Worm (Caenorhabditis elegans): ENCODE results near the gene ubc-24.

DNA sequence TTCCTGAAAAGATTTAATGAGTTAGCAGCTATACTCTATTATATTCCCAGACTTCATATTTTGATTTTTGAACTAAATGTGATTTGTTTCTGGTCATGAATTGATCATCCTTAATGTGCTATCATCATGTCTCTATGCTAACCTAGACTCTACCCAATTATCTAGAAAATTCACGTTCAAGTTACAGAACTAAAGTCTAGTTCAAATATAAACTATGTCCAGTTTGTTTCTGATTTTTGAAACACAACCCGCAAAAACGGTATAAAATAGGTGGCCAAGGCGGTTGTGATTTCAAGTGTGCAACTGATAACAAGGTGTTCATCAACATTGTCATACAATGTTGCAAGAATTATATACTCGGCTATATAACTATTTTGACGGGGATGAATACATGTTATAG is 14.7 kb upstream of the ubc-24 start, which contains the start of gene F49E12.10:
- no peak for TF ChIP-seq pha-4 (tag; optimal IDR thresholded peaks at IDR 0.05)
- no peak for TF ChIP-seq repo-1 (tag; optimal IDR thresholded peaks at IDR 0.05)
- no peak for TF ChIP-seq ZK185.1 (tag; optimal IDR thresholded peaks at IDR 0.05; ENCODE audit: poor library complexity, severe bottlenecking)
- TF ChIP-seq gei-17 (GFP tag; optimal IDR thresholded peaks at IDR 0.05) = no peak
- TF ChIP-seq unc-62 (GFP tag; optimal IDR thresholded peaks at IDR 0.05) = no peak
- no peak for TF ChIP-seq nfyb-1 (GFP tag; IDR thresholded peaks at IDR 0.05)
- TF ChIP-seq snpc-1.3 (tag; optimal IDR thresholded peaks at IDR 0.05; ENCODE audit: insufficient read depth) = no peak
- TF ChIP-seq rec-8 (tag; optimal IDR thresholded peaks at IDR 0.05) = no peak
- no peak for TF ChIP-seq snpc-4 (GFP tag; optimal IDR thresholded peaks at IDR 0.05)
- no peak for TF ChIP-seq snpc-4 (tag; optimal IDR thresholded peaks at IDR 0.05)
- TF ChIP-seq ceh-79 (tag; optimal IDR thresholded peaks at IDR 0.05) = no peak
- TF ChIP-seq ekl-4 (GFP tag; IDR thresholded peaks at IDR 0.05) = no peak
- no peak for TF ChIP-seq pbrm-1 (GFP tag; IDR thresholded peaks at IDR 0.05)
- TF ChIP-seq Y95B8A.8 (GFP tag; IDR thresholded peaks at IDR 0.05) = no peak
- TF ChIP-seq Y56A3A.18 (GFP tag; IDR thresholded peaks at IDR 0.05) = no peak

All from whole organism, young adult.